Worm (Caenorhabditis elegans): ENCODE data around the gene H43I07.1.

DNA sequence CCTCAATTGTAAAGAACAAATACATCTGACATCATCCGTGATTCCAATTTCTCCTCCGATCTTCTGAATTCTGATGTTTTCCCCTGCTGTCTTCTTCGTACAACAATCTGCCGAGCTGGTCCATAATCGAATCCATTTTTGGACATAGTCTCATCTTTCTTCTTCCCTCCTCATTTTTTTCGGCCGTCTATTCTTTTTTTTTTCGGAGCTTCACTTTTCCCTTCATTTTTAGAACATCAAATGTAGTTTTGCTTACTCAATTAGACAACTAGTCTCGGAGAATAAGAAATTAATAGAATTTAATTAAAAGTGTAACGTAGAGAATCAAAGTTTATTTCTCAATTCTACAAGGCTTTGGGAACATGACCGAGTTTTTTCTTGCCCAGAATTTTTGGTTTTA is 7.0 kb downstream of the H43I07.1 start:
- TF ChIP-seq alr-1 (tag; optimal IDR thresholded peaks at IDR 0.05) (no peak), lin-13 (GFP tag; optimal IDR thresholded peaks at IDR 0.05) (no peak), mdl-1 (tag; optimal IDR thresholded peaks at IDR 0.05) (no peak), dmd-4 (tag; optimal IDR thresholded peaks at IDR 0.05) (no peak), zag-1 (tag; optimal IDR thresholded peaks at IDR 0.05) (no peak), mbf-1 (tag; optimal IDR thresholded peaks at IDR 0.05) (no peak), unc-55 (GFP tag; optimal IDR thresholded peaks at IDR 0.05) (no peak), fos-1 (tag; optimal IDR thresholded peaks at IDR 0.05) (no peak), lin-11 (tag; optimal IDR thresholded peaks at IDR 0.05) (no peak), snpc-4 (tag; optimal IDR thresholded peaks at IDR 0.05) (no peak), nhr-12 (tag; optimal IDR thresholded peaks at IDR 0.05) (no peak), nhr-11 (tag; optimal IDR thresholded peaks at IDR 0.05) (no peak), egl-27 (tag; optimal IDR thresholded peaks at IDR 0.05) (no peak), skn-1 (tag; optimal IDR thresholded peaks at IDR 0.05) (no peak)

Measured in whole organism, L2 larva.